ENCODE assay signal across 4 fruit fly cellular contexts in the genomic region with DNA sequence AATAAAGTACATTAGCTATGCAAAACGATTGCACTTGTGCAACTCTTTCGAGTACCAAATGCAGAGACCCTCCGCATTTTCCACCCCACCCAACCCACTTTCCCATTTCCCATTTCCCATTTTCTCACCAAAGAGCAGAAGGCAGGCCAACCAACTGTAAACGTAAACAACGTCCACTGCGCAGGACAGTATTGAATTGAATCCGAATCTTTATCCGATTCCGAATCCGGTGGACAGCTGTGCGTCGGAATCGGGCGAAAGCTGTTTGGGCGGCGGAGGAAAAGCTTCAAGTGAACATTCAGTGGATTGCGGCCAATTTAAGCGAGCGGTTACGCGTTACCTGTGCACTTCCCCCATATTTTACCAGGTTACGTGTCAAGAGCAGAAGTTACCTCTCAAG.
TF ChIP-seq lines count a peak whose summit lies in the region.

Gene tadr, plus strand, starts transcription at position 301 of the 400 bp plus-strand sequence.

- no peak for TF ChIP-seq CTCF in whole organism, embryonic (GFP tag; optimal IDR thresholded peaks at IDR 0.05; lab: Kevin White, UChicago)

TF ChIP-seq in whole organism, embryonic, 481 proteins besides CTCF, POLR2A, EP300 and RAD21 (continues in another document):
- peak in 1 of 2 experiments; percentile 35 for TF ChIP-seq Hr51 (GFP tag; optimal IDR thresholded peaks at IDR 0.05; lab: Kevin White, UChicago)
- peak; percentile 6 for TF ChIP-seq pzg (GFP tag; optimal IDR thresholded peaks at IDR 0.05; lab: Kevin White, UChicago)
- no peak for TF ChIP-seq p53 (GFP tag; optimal IDR thresholded peaks at IDR 0.05; lab: Kevin White, UChicago)
- TF ChIP-seq jing (GFP tag; optimal IDR thresholded peaks at IDR 0.05; lab: Kevin White, UChicago), result no peak
- no peak for TF ChIP-seq Gug (GFP tag; IDR thresholded peaks at IDR 0.05; lab: Robert Waterston, UW)
- TF ChIP-seq ewg (GFP tag; optimal IDR thresholded peaks at IDR 0.05; lab: Kevin White, UChicago), result peak; percentile 79
- no peak for TF ChIP-seq Neu2 (GFP tag; optimal IDR thresholded peaks at IDR 0.05; lab: Kevin White, UChicago; ENCODE audit: borderline replicate concordance)
- TF ChIP-seq CG6791 (GFP tag; IDR thresholded peaks at IDR 0.05; lab: Robert Waterston, UW; ENCODE audit: partially characterized antibody), result no peak
- no peak for TF ChIP-seq CG10274 (GFP tag; optimal IDR thresholded peaks at IDR 0.05; lab: Kevin White, UChicago)
- peak; percentile 12 for TF ChIP-seq Hmr (GFP tag; optimal IDR thresholded peaks at IDR 0.05; lab: Kevin White, UChicago)
- TF ChIP-seq crp (GFP tag; optimal IDR thresholded peaks at IDR 0.05; lab: Kevin White, UChicago), result peak in 1 of 2 experiments; percentile 22
- TF ChIP-seq CG4360 (GFP tag; IDR thresholded peaks at IDR 0.05; lab: Robert Waterston, UW), result no peak
- TF ChIP-seq z (GFP tag; IDR thresholded peaks at IDR 0.05; lab: Robert Waterston, UW), result no peak
- TF ChIP-seq Deaf1 (tag; optimal IDR thresholded peaks at IDR 0.05; lab: Kevin White, UChicago), result peak; percentile 49
- peak; percentile 11 for TF ChIP-seq Jarid2 (GFP tag; optimal IDR thresholded peaks at IDR 0.05; lab: Kevin White, UChicago)
- TF ChIP-seq CG14860 (GFP tag; IDR thresholded peaks at IDR 0.05; lab: Robert Waterston, UW; ENCODE audit: partially characterized antibody), result no peak
- TF ChIP-seq Bgb (GFP tag; IDR thresholded peaks at IDR 0.05; lab: Robert Waterston, UW; ENCODE audit: partially characterized antibody), result 0 out of 2 replicates have a peak, but pooled peaks have one; percentile 30
- TF ChIP-seq Doc2 (GFP tag; IDR thresholded peaks at IDR 0.05; lab: Robert Waterston, UW), result no peak
- no peak for TF ChIP-seq CG3995 (GFP tag; optimal IDR thresholded peaks at IDR 0.05; lab: Kevin White, UChicago)
- 0 out of 4 replicates have a peak, but pooled peaks have one; percentile 20 for TF ChIP-seq chinmo (GFP tag; IDR thresholded peaks at IDR 0.05; lab: Robert Waterston, UW; ENCODE audit: partially characterized antibody)

TF ChIP-seq in whole organism, prepupa, 60 proteins besides CTCF, POLR2A, EP300 and RAD21:
- TF ChIP-seq CG6163 (GFP tag; IDR thresholded peaks at IDR 0.05; lab: Robert Waterston, UW), result 0 out of 3 replicates have a peak, but pooled peaks have one; percentile 18
- no peak for TF ChIP-seq ss (GFP tag; optimal IDR thresholded peaks at IDR 0.05; lab: Kevin White, UChicago)
- no peak for TF ChIP-seq Sox15 (GFP tag; optimal IDR thresholded peaks at IDR 0.05; lab: Kevin White, UChicago)
- no peak for TF ChIP-seq Sox14 (GFP tag; optimal IDR thresholded peaks at IDR 0.05; lab: Kevin White, UChicago)

TF ChIP-seq in whole organism, pupa, 21 proteins besides CTCF, POLR2A, EP300 and RAD21:
- TF ChIP-seq Pif1B (GFP tag; optimal IDR thresholded peaks at IDR 0.05; lab: Kevin White, UChicago) (no peak), CG14655 (GFP tag; optimal IDR thresholded peaks at IDR 0.05; lab: Kevin White, UChicago) (peak; percentile 7)

TF ChIP-seq in whole organism, wandering third instar larva, 38 proteins besides CTCF, POLR2A, EP300 and RAD21:
- TF ChIP-seq sv (GFP tag; optimal IDR thresholded peaks at IDR 0.05; lab: Kevin White, UChicago) (no peak), dmrt93B (GFP tag; optimal IDR thresholded peaks at IDR 0.05; lab: Kevin White, UChicago) (no peak), Vsx2 (GFP tag; optimal IDR thresholded peaks at IDR 0.05; lab: Kevin White, UChicago; ENCODE audit: partially characterized antibody) (peak; percentile 16), jim (GFP tag; optimal IDR thresholded peaks at IDR 0.05; lab: Kevin White, UChicago) (no peak), woc (GFP tag; optimal IDR thresholded peaks at IDR 0.05; lab: Kevin White, UChicago) (no peak)
